Fruit fly (Drosophila melanogaster) whole organism, embryonic: ENCODE data around the gene Bub1.

Experiments
- Atf-2 ChIP-seq: fragments of 200-800 bp; sonication (Bioruptor generic); optimal IDR thresholded peaks from 2 replicates; lab custom pipeline; 2016; ENCODE audit warnings: missing biosample characterization, missing genetic modification characterization
- Bteb2 ChIP-seq: fragments of 200-800 bp; sonication (Bioruptor generic); optimal IDR thresholded peaks from 2 replicates; lab custom pipeline; 2016; ENCODE audit warnings: missing biosample characterization, missing genetic modification characterization
- CG10366 ChIP-seq: fragments of 200-800 bp; sonication (Bioruptor generic); IDR thresholded peaks from 2 replicates; pipeline ENCODE4 v1.3.6; 2022; ENCODE audit warnings: missing biosample characterization, missing genetic modification characterization
- CG10654 ChIP-seq: fragments of 200-800 bp; sonication (Bioruptor generic); optimal IDR thresholded peaks from 2 replicates; lab custom pipeline; 2016; ENCODE audit warnings: missing biosample characterization, missing genetic modification characterization
- CG11398 ChIP-seq: fragments of 200-800 bp; sonication (Bioruptor generic); optimal IDR thresholded peaks from 2 replicates; lab custom pipeline; 2016; ENCODE audit warnings: missing biosample characterization, missing genetic modification characterization
- CG11695 ChIP-seq: fragments of 200-800 bp; sonication (Bioruptor generic); IDR thresholded peaks from 3 replicates; pipeline ENCODE4 v1.3.6; 2022; ENCODE audit warnings: missing biosample characterization, missing genetic modification characterization
- CG12071 ChIP-seq: fragments of 200-800 bp; sonication (Bioruptor generic); optimal IDR thresholded peaks from 3 replicates; lab custom pipeline; 2018; ENCODE audit warnings: missing biosample characterization, mild to moderate bottlenecking, missing genetic modification characterization
- CG14667 ChIP-seq: fragments of 200-800 bp; sonication (Bioruptor generic); IDR thresholded peaks from 2 replicates; pipeline ENCODE4 v1.3.6; 2022; ENCODE audit warnings: missing biosample characterization, missing genetic modification characterization
- CG16815 ChIP-seq: fragments of 200-800 bp; sonication (Bioruptor generic); optimal IDR thresholded peaks from 3 replicates; lab custom pipeline; 2017; ENCODE audit warnings: missing biosample characterization, mild to moderate bottlenecking, missing genetic modification characterization
- CG17328 ChIP-seq: fragments of 200-800 bp; sonication (Bioruptor generic); IDR thresholded peaks from 2 replicates; pipeline ENCODE4 v1.3.6; 2022; ENCODE audit warnings: missing biosample characterization, missing genetic modification characterization
- CG17829 ChIP-seq: fragments of 200-800 bp; optimal IDR thresholded peaks from 2 replicates; lab custom pipeline; 2019; ENCODE audit warnings: missing biosample characterization, mild to moderate bottlenecking, missing genetic modification characterization, moderate library complexity
- CG2129 ChIP-seq: fragments of 200-800 bp; sonication (Bioruptor generic); IDR thresholded peaks from 2 replicates; pipeline ENCODE4 v1.3.6; 2022; ENCODE audit warnings: missing biosample characterization, missing genetic modification characterization; ENCODE audit not compliant: partially characterized antibody
- CG2875 ChIP-seq: fragments of 200-800 bp; sonication (Bioruptor generic); optimal IDR thresholded peaks from 2 replicates; lab custom pipeline; 2017; ENCODE audit warnings: missing biosample characterization, mild to moderate bottlenecking, missing genetic modification characterization, missing genetic modification reagents
- CG2889 ChIP-seq: fragments of 200-800 bp; sonication (Bioruptor generic); IDR thresholded peaks from 3 replicates; pipeline ENCODE4 v1.3.6; 2022; ENCODE audit warnings: missing biosample characterization, missing genetic modification characterization
- CG31365 ChIP-seq: fragments of 200-800 bp; sonication (Bioruptor generic); optimal IDR thresholded peaks from 2 replicates; lab custom pipeline; 2018; ENCODE audit warnings: missing biosample characterization, mild to moderate bottlenecking, missing genetic modification characterization
- CG3847 ChIP-seq: fragments of 200-800 bp; sonication (Bioruptor generic); IDR thresholded peaks from 2 replicates; pipeline ENCODE4 v1.3.6; 2022; ENCODE audit warnings: missing biosample characterization, missing genetic modification characterization
- CG42726 ChIP-seq: fragments of 200-800 bp; sonication (Bioruptor generic); IDR thresholded peaks from 2 replicates; pipeline ENCODE4 v1.3.6; 2022; ENCODE audit warnings: missing biosample characterization, missing genetic modification characterization; ENCODE audit not compliant: partially characterized antibody
- CG6765 ChIP-seq: fragments of 200-800 bp; sonication (Bioruptor generic); optimal IDR thresholded peaks from 3 replicates; lab custom pipeline; 2017; ENCODE audit warnings: missing biosample characterization, mild to moderate bottlenecking, missing genetic modification characterization
- CG6813 ChIP-seq: fragments of 200-800 bp; sonication (Bioruptor generic); optimal IDR thresholded peaks from 2 replicates; lab custom pipeline; 2017; ENCODE audit warnings: missing biosample characterization, missing genetic modification characterization, mild to moderate bottlenecking, moderate library complexity, missing genetic modification reagents
- CG9932 ChIP-seq: fragments of 200-800 bp; sonication (Bioruptor generic); IDR thresholded peaks from 2 replicates; pipeline ENCODE4 v1.3.6; 2022; ENCODE audit warnings: missing biosample characterization, missing genetic modification characterization
- D19A ChIP-seq: fragments of 200-800 bp; optimal IDR thresholded peaks from 3 replicates; lab custom pipeline; 2019; ENCODE audit warnings: missing biosample characterization, mild to moderate bottlenecking, missing genetic modification characterization, moderate library complexity
- Dip3 ChIP-seq: fragments of 200-800 bp; sonication (Bioruptor generic); optimal IDR thresholded peaks from 3 replicates; lab custom pipeline; 2016; ENCODE audit warnings: missing biosample characterization, missing genetic modification characterization
- Doc3 ChIP-seq: fragments of 200-800 bp; sonication (Bioruptor generic); IDR thresholded peaks from 3 replicates; pipeline ENCODE4 v1.3.6; 2022; ENCODE audit warnings: missing biosample characterization, missing genetic modification characterization; ENCODE audit not compliant: partially characterized antibody
- Fer1 ChIP-seq: fragments of 200-800 bp; sonication (Bioruptor generic); optimal IDR thresholded peaks from 2 replicates; lab custom pipeline; 2017; ENCODE audit warnings: missing biosample characterization, mild to moderate bottlenecking, missing genetic modification characterization
- HHEX ChIP-seq: fragments of 200-800 bp; sonication (Bioruptor generic); optimal IDR thresholded peaks from 3 replicates; lab custom pipeline; 2017; ENCODE audit warnings: missing biosample characterization, mild to moderate bottlenecking, missing genetic modification characterization, missing genetic modification reagents
- HLH4C ChIP-seq: fragments of 200-800 bp; sonication (Bioruptor generic); IDR thresholded peaks from 3 replicates; pipeline ENCODE4 v1.3.6; 2022; ENCODE audit warnings: missing biosample characterization, missing genetic modification characterization; ENCODE audit not compliant: partially characterized antibody
- Hr39 ChIP-seq: fragments of >200 bp; optimal IDR thresholded peaks from 2 replicates; lab custom pipeline; 2017
- Lhr ChIP-seq: fragments of 200-800 bp; sonication (Bioruptor generic); optimal IDR thresholded peaks from 3 replicates; lab custom pipeline; 2017; ENCODE audit warnings: mild to moderate bottlenecking, missing biosample characterization, missing genetic modification reagents, missing genetic modification characterization
- Lpt ChIP-seq: fragments of >200 bp; optimal IDR thresholded peaks from 2 replicates; lab custom pipeline; 2018; ENCODE audit warnings: missing biosample characterization, missing genetic modification characterization
- Ssrp ChIP-seq: fragments of 200-800 bp; sonication (Bioruptor generic); optimal IDR thresholded peaks from 2 replicates; lab custom pipeline; 2018; ENCODE audit warnings: missing biosample characterization, mild to moderate bottlenecking, missing genetic modification characterization, moderate library complexity
- Tbp ChIP-seq: fragments of >200 bp; optimal IDR thresholded peaks from 2 replicates; lab custom pipeline; 2018; ENCODE audit warnings: missing biosample characterization, missing genetic modification characterization
- ab ChIP-seq: fragments of 200-800 bp; sonication (Bioruptor generic); optimal IDR thresholded peaks from 2 replicates; lab custom pipeline; 2016; ENCODE audit warnings: missing biosample characterization, missing genetic modification characterization
- btn ChIP-seq: fragments of 200-800 bp; sonication (Bioruptor generic); optimal IDR thresholded peaks from 2 replicates; lab custom pipeline; 2016; ENCODE audit warnings: missing biosample characterization, missing genetic modification characterization
- cas ChIP-seq: fragments of 200-800 bp; sonication (Bioruptor generic); IDR thresholded peaks from 2 replicates; pipeline ENCODE4 v1.3.6; 2022; ENCODE audit warnings: missing biosample characterization, missing genetic modification characterization
- caup ChIP-seq: fragments of 200-800 bp; sonication (Bioruptor generic); optimal IDR thresholded peaks from 3 replicates; lab custom pipeline; 2017; ENCODE audit warnings: missing biosample characterization, mild to moderate bottlenecking, missing genetic modification characterization, moderate library complexity; ENCODE audit not compliant: severe bottlenecking
- dati ChIP-seq: fragments of 200-800 bp; sonication (Bioruptor generic); IDR thresholded peaks from 2 replicates; pipeline ENCODE4 v1.3.6; 2022; ENCODE audit warnings: missing biosample characterization, missing genetic modification characterization
- dm ChIP-seq: fragments of 200-800 bp; sonication (Bioruptor generic); optimal IDR thresholded peaks from 3 replicates; lab custom pipeline; 2016; ENCODE audit warnings: missing biosample characterization, missing genetic modification characterization
- en ChIP-seq: fragments of 200-800 bp; sonication (Bioruptor generic); optimal IDR thresholded peaks from 2 replicates; lab custom pipeline; 2016; ENCODE audit warnings: missing biosample characterization, missing genetic modification characterization
- fd3F ChIP-seq: fragments of 200-800 bp; sonication (Bioruptor generic); optimal IDR thresholded peaks from 2 replicates; lab custom pipeline; 2018; ENCODE audit warnings: missing biosample characterization, mild to moderate bottlenecking, missing genetic modification characterization, moderate library complexity
- gce ChIP-seq: fragments of 200-800 bp; sonication (Bioruptor generic); IDR thresholded peaks from 3 replicates; pipeline ENCODE4 v1.3.6; 2022; ENCODE audit warnings: missing biosample characterization, missing genetic modification characterization
- jing ChIP-seq: fragments of 200-800 bp; sonication (Bioruptor generic); optimal IDR thresholded peaks from 2 replicates; lab custom pipeline; 2018; ENCODE audit warnings: missing biosample characterization, mild to moderate bottlenecking, missing genetic modification characterization
- nerfin-1 ChIP-seq: fragments of 200-800 bp; sonication (Bioruptor generic); optimal IDR thresholded peaks from 3 replicates; lab custom pipeline; 2019; ENCODE audit warnings: missing biosample characterization, mild to moderate bottlenecking, missing genetic modification characterization, moderate library complexity
- schlank ChIP-seq: fragments of 200-800 bp; sonication (Bioruptor generic); optimal IDR thresholded peaks from 2 replicates; lab custom pipeline; 2018; ENCODE audit warnings: missing biosample characterization, mild to moderate bottlenecking, missing genetic modification characterization
- shn ChIP-seq: fragments of 200-800 bp; sonication (Bioruptor generic); optimal IDR thresholded peaks from 3 replicates; lab custom pipeline; 2016; ENCODE audit warnings: missing biosample characterization, missing genetic modification characterization
- sima ChIP-seq: fragments of 200-800 bp; sonication (Bioruptor generic); optimal IDR thresholded peaks from 2 replicates; lab custom pipeline; 2016; ENCODE audit warnings: missing biosample characterization, missing genetic modification characterization
- sr ChIP-seq: fragments of 200-800 bp; sonication (Bioruptor generic); IDR thresholded peaks from 3 replicates; pipeline ENCODE4 v1.3.6; 2022; ENCODE audit warnings: missing biosample characterization, missing genetic modification characterization
- ssp ChIP-seq: fragments of 200-800 bp; sonication (Bioruptor generic); IDR thresholded peaks from 2 replicates; pipeline ENCODE4 v1.3.6; 2022; ENCODE audit warnings: missing biosample characterization, missing genetic modification characterization
- tio ChIP-seq: fragments of 200-800 bp; sonication (Bioruptor generic); optimal IDR thresholded peaks from 2 replicates; lab custom pipeline; 2017; ENCODE audit warnings: missing biosample characterization, missing genetic modification characterization, inconsistent platforms
- tup ChIP-seq: fragments of 200-800 bp; sonication (Bioruptor generic); optimal IDR thresholded peaks from 2 replicates; lab custom pipeline; 2016; ENCODE audit warnings: missing biosample characterization, mild to moderate bottlenecking, missing genetic modification characterization, moderate library complexity
- zen2 ChIP-seq: fragments of 200-800 bp; sonication (Bioruptor generic); IDR thresholded peaks from 3 replicates; pipeline ENCODE4 v1.3.6; 2022; ENCODE audit warnings: missing biosample characterization, missing genetic modification characterization; ENCODE audit not compliant: partially characterized antibody

Gene Bub1

dm6 chr2L:5326414-5327265 is 48.0 kb downstream of the Bub1 start, which contains the start of the genes Ncoa6 and cype (continued):
- TF ChIP-seq CG11695 (no peak), CG10366 (GFP tag; lab: Robert Waterston, UW) (peak; percentile 31), CG17829 (peak; percentile 51), Dip3 (no peak), caup (GFP tag; lab: Kevin White, UChicago) (peak; percentile 4), sima (GFP tag; lab: Kevin White, UChicago) (no peak), ab (no peak), CG10654 (GFP tag; lab: Kevin White, UChicago) (peak; percentile 35), Bteb2 (no peak), CG11398 (no peak), Fer1 (GFP tag; lab: Kevin White, UChicago) (no peak), CG42726 (GFP tag; lab: Robert Waterston, UW) (peak; percentile 88), sr (GFP tag; lab: Robert Waterston, UW) (no peak), tup (GFP tag; lab: Kevin White, UChicago) (no peak), schlank (tag; lab: Kevin White, UChicago) (peak; percentile 9), ssp (GFP tag; lab: Robert Waterston, UW) (no peak), CG2889 (GFP tag; lab: Robert Waterston, UW) (no peak), CG2875 (no peak), D19A (tag; lab: Kevin White, UChicago) (peak; percentile 46), HHEX (GFP tag; lab: Kevin White, UChicago) (no peak), zen2 (GFP tag; lab: Robert Waterston, UW) (peak; percentile 86), Ssrp (peak; percentile 39), dm (GFP tag; lab: Kevin White, UChicago) (no peak), dati (GFP tag; lab: Robert Waterston, UW) (no peak), CG6765 (no peak), cas (GFP tag; lab: Robert Waterston, UW) (no peak), Tbp (GFP tag; lab: Kevin White, UChicago) (no peak), CG14667 (no peak), jing (GFP tag; lab: Kevin White, UChicago) (no peak), CG9932 (GFP tag; lab: Robert Waterston, UW) (peak; percentile 55), CG12071 (GFP tag; lab: Kevin White, UChicago) (no peak), Doc3 (GFP tag; lab: Robert Waterston, UW) (peak; percentile 85), HLH4C (GFP tag; lab: Robert Waterston, UW) (peak; percentile 68), tio (GFP tag; lab: Kevin White, UChicago) (no peak), Hr39 (lab: Kevin White, UChicago) (no peak), Lpt (GFP tag; lab: Kevin White, UChicago) (no peak), CG3847 (GFP tag; lab: Robert Waterston, UW) (peak; percentile 84), en (no peak), fd3F (GFP tag; lab: Kevin White, UChicago) (peak; percentile 52), gce (GFP tag; lab: Robert Waterston, UW) (no peak), shn (no peak), nerfin-1 (tag; lab: Kevin White, UChicago) (no peak), CG6813 (GFP tag; lab: Kevin White, UChicago) (no peak), CG31365 (tag; lab: Kevin White, UChicago) (no peak), CG16815 (peak; percentile 31), CG2129 (GFP tag; lab: Robert Waterston, UW) (peak; percentile 58), CG17328 (no peak), btn (GFP tag; lab: Kevin White, UChicago) (no peak), Lhr (GFP tag; lab: Kevin White, UChicago) (peak; percentile 41), Atf-2 (GFP tag; lab: Kevin White, UChicago) (no peak)
